Fruit fly (Drosophila melanogaster): ENCODE measurements around the gene Fbxl4.

Fbxl4 gene

DNA sequence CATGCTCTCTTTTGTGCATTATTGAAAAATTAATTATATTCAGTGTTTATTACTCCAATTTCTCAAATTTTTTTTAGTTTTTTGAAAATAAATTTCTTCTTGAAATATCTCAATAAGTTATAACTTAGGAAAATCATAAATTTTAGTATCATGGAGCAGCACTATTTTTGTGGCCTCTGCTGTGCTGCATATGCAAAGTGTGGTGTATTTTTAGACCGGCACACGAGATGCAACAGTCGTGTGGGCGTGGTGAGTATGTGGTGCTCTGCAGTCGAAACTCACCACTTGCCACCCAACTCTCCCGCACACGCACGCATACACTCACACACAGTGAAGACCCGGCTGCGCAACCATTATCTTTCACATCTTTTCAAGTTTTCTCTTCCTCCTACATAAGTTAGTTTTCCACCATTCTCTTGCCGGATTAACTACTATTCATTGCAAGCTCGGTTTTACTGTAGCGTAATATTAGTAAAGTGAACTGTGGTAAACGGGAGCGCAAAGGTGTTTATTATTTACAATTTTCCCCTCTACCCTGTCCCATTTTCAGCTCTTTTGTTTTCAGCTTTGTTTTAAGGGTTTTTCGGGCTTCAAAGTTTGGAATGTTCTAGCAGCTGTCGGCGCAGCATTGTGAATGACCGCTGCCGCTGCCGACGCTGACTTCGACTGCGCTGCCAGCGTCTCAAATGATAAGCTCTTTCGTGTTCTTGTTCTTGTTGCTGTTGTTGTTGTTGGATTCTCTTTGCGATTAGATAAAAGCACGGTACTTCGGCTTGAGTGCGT lies 29.1 kb downstream of the Fbxl4 start (continued):
- no peak for TF ChIP-seq Eip93F (GFP tag; optimal IDR thresholded peaks at IDR 0.05)
- TF ChIP-seq CG6854 (GFP tag; optimal IDR thresholded peaks at IDR 0.05): peak; percentile 62
- TF ChIP-seq Met (GFP tag; optimal IDR thresholded peaks at IDR 0.05): peak; percentile 83
- peak; percentile 61 for TF ChIP-seq dsx (GFP tag; optimal IDR thresholded peaks at IDR 0.05; ENCODE audit: poor library complexity, severe bottlenecking)
- peak; percentile 59 for TF ChIP-seq CG10631 (GFP tag; optimal IDR thresholded peaks at IDR 0.05)
- no peak; the same call in 1 of the 2 replicates for TF ChIP-seq Gug (GFP tag; IDR thresholded peaks at IDR 0.05)
- peak; percentile 71 for TF ChIP-seq CG32006 (GFP tag; optimal IDR thresholded peaks at IDR 0.05)
- TF ChIP-seq CG3919 (GFP tag; optimal IDR thresholded peaks at IDR 0.05): peak; percentile 77
- peak; percentile 65 for TF ChIP-seq cyc (GFP tag; optimal IDR thresholded peaks at IDR 0.05)
- TF ChIP-seq CG11902 (GFP tag; optimal IDR thresholded peaks at IDR 0.05): peak; percentile 30
- peak; percentile 59 for TF ChIP-seq Sox14 (GFP tag; optimal IDR thresholded peaks at IDR 0.05)
- TF ChIP-seq CG8119 (GFP tag; IDR thresholded peaks at IDR 0.05): peak; percentile 82
- TF ChIP-seq Smox (GFP tag; optimal IDR thresholded peaks at IDR 0.05): peak; percentile 71
- TF ChIP-seq fd85E (GFP tag; optimal IDR thresholded peaks at IDR 0.05): peak; percentile 56
- TF ChIP-seq CG15336 (GFP tag; IDR thresholded peaks at IDR 0.05): peak; percentile 83
- peak; percentile 84 for TF ChIP-seq eg (GFP tag; IDR thresholded peaks at IDR 0.05)
- peak; percentile 59 for TF ChIP-seq CG1621 (tag; optimal IDR thresholded peaks at IDR 0.05)
- peak; percentile 18; the same call in 1 of the 2 replicates for TF ChIP-seq CG11294 (GFP tag; IDR thresholded peaks at IDR 0.05)
- peak; percentile 38 for TF ChIP-seq CG8319 (GFP tag; optimal IDR thresholded peaks at IDR 0.05)
- peak; percentile 74 for TF ChIP-seq acj6 (GFP tag; optimal IDR thresholded peaks at IDR 0.05)
- peak; percentile 64 for TF ChIP-seq achi (GFP tag; optimal IDR thresholded peaks at IDR 0.05)

DNA sequence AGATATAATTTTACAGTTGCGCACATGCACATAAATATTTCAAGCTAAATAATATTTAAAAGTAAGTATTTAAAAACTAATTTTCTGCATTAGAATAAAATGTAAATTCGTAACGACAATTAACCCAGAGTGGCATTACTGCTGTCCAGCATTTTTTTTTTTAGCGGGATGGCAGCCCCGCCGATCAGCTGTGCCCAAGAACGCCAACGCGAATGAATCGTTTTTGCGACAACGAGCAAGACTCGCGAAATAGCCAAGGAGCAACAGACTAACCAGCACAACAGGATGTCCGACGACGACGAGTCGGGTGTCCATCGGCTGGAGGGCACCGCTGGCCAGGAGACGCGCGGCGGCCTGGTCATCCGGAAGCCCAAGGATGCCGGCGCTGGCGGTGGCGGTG lies 36.5 kb downstream of the Fbxl4 start, which contains the start of gene Prp16:
Prp16 (plus strand) TSS at position 185 of the 400 bp plus-strand sequence.
- TF ChIP-seq CG6276 (GFP tag; optimal IDR thresholded peaks at IDR 0.05) (no peak), cyc (GFP tag; optimal IDR thresholded peaks at IDR 0.05) (no peak), CG9139 (GFP tag; optimal IDR thresholded peaks at IDR 0.05) (no peak), ss (GFP tag; optimal IDR thresholded peaks at IDR 0.05) (no peak), Sox14 (GFP tag; optimal IDR thresholded peaks at IDR 0.05) (no peak), CG34406 (GFP tag; optimal IDR thresholded peaks at IDR 0.05) (no peak), pdm3 (GFP tag; optimal IDR thresholded peaks at IDR 0.05) (no peak), CG6854 (GFP tag; optimal IDR thresholded peaks at IDR 0.05) (no peak), eg (GFP tag; IDR thresholded peaks at IDR 0.05) (no peak), fd59A (GFP tag; optimal IDR thresholded peaks at IDR 0.05) (no peak), CG10631 (GFP tag; optimal IDR thresholded peaks at IDR 0.05) (no peak), Ets96B (tag; optimal IDR thresholded peaks at IDR 0.05) (no peak), CG4318 (GFP tag; optimal IDR thresholded peaks at IDR 0.05) (no peak), CG3919 (GFP tag; optimal IDR thresholded peaks at IDR 0.05) (no peak), CG8632 (GFP tag; optimal IDR thresholded peaks at IDR 0.05) (no peak), CG31627 (GFP tag; optimal IDR thresholded peaks at IDR 0.05) (no peak), spab (GFP tag; optimal IDR thresholded peaks at IDR 0.05) (no peak)

- TF ChIP-seq ss (GFP tag; optimal IDR thresholded peaks at IDR 0.05) (peak in 1 of 2 experiments; percentile 40), CG6276 (GFP tag; optimal IDR thresholded peaks at IDR 0.05) (no peak), Sox102F (GFP tag; optimal IDR thresholded peaks at IDR 0.05) (no peak), CG3919 (GFP tag; optimal IDR thresholded peaks at IDR 0.05) (no peak), Eip75B (GFP tag; optimal IDR thresholded peaks at IDR 0.05) (no peak), fkh (GFP tag; optimal IDR thresholded peaks at IDR 0.05) (no peak), CG1621 (tag; optimal IDR thresholded peaks at IDR 0.05) (no peak), Sox15 (GFP tag; optimal IDR thresholded peaks at IDR 0.05) (no peak), OdsH (GFP tag; optimal IDR thresholded peaks at IDR 0.05) (no peak), salr (GFP tag; optimal IDR thresholded peaks at IDR 0.05) (no peak), CG8632 (GFP tag; optimal IDR thresholded peaks at IDR 0.05) (no peak), topi (GFP tag; optimal IDR thresholded peaks at IDR 0.05) (no peak), spab (GFP tag; optimal IDR thresholded peaks at IDR 0.05) (no peak), CG6808 (GFP tag; optimal IDR thresholded peaks at IDR 0.05) (no peak), CG3032 (tag; optimal IDR thresholded peaks at IDR 0.05) (no peak), CG6792 (GFP tag; optimal IDR thresholded peaks at IDR 0.05) (no peak), Eip78C (GFP tag) (peak; percentile 11), pdm3 (GFP tag; optimal IDR thresholded peaks at IDR 0.05) (no peak), Blimp-1 (GFP tag; optimal IDR thresholded peaks at IDR 0.05) (no peak), dac (GFP tag; optimal IDR thresholded peaks at IDR 0.05) (no peak), cyc (GFP tag; optimal IDR thresholded peaks at IDR 0.05) (no peak), CG16779 (tag; optimal IDR thresholded peaks at IDR 0.05) (no peak)
Measured at dm6 chrX:14199967-14200531, 37.7 kb downstream of the Fbxl4 start, which contains the start of gene CG11590. CG11590 (plus strand) TSS chrX:14200178.

Measured in whole organism, prepupa.